Fruit fly (Drosophila melanogaster) whole organism, embryonic: Measurements from ENCODE around the gene Nxf3.

Source experiments
- Aef1 ChIP-seq: fragments of 200-800 bp; sonication (Bioruptor generic); IDR thresholded peaks from 3 replicates; pipeline ENCODE4 v1.3.6; 2022; ENCODE audit warnings: missing biosample characterization, missing genetic modification characterization
- BEAF-32 ChIP-seq: fragments of 200-800 bp; sonication (Bioruptor generic); optimal IDR thresholded peaks from 3 replicates; lab custom pipeline; 2017; ENCODE audit warnings: missing biosample characterization, missing genetic modification characterization, mild to moderate bottlenecking, moderate library complexity, missing genetic modification reagents
- Blimp-1 ChIP-seq: fragments of 200-800 bp; sonication (Bioruptor generic); optimal IDR thresholded peaks from 3 replicates; lab custom pipeline; 2018; ENCODE audit warnings: missing biosample characterization, missing genetic modification characterization, mild to moderate bottlenecking, moderate library complexity, missing genetic modification reagents
- CG10366 ChIP-seq: fragments of 200-800 bp; sonication (Bioruptor generic); IDR thresholded peaks from 2 replicates; pipeline ENCODE4 v1.3.6; 2022; ENCODE audit warnings: missing biosample characterization, missing genetic modification characterization
- CG11093 ChIP-seq: fragments of 200-800 bp; sonication (Bioruptor generic); IDR thresholded peaks from 3 replicates; pipeline ENCODE4 v1.3.6; 2022; ENCODE audit warnings: missing biosample characterization, missing genetic modification characterization
- CG12391 ChIP-seq: fragments of 200-800 bp; sonication (Bioruptor generic); optimal IDR thresholded peaks from 3 replicates; lab custom pipeline; 2018; ENCODE audit warnings: missing biosample characterization, mild to moderate bottlenecking, missing genetic modification characterization, moderate library complexity
- CG12659 ChIP-seq: fragments of 200-800 bp; sonication (Bioruptor generic); optimal IDR thresholded peaks from 3 replicates; lab custom pipeline; 2017; ENCODE audit warnings: mild to moderate bottlenecking, missing biosample characterization, missing genetic modification reagents, missing genetic modification characterization
- CG13287 ChIP-seq: fragments of 200-800 bp; sonication (Bioruptor generic); IDR thresholded peaks from 2 replicates; pipeline ENCODE4 v1.3.6; 2022; ENCODE audit warnings: missing biosample characterization, missing genetic modification characterization; ENCODE audit not compliant: partially characterized antibody
- CG13424 ChIP-seq: fragments of 200-800 bp; sonication (Bioruptor generic); optimal IDR thresholded peaks from 2 replicates; lab custom pipeline; 2019; ENCODE audit warnings: missing biosample characterization, mild to moderate bottlenecking, missing genetic modification characterization, moderate library complexity
- CG14441 ChIP-seq: fragments of 200-800 bp; sonication (Bioruptor generic); IDR thresholded peaks from 2 replicates; pipeline ENCODE4 v1.3.6; 2022; ENCODE audit warnings: missing biosample characterization, missing genetic modification characterization
- CG14710 ChIP-seq: fragments of 200-800 bp; sonication (Bioruptor generic); optimal IDR thresholded peaks from 3 replicates; lab custom pipeline; 2019; ENCODE audit warnings: missing biosample characterization, mild to moderate bottlenecking, missing genetic modification characterization, moderate library complexity
- CG15601 ChIP-seq: fragments of 200-800 bp; sonication (Bioruptor generic); optimal IDR thresholded peaks from 3 replicates; lab custom pipeline; 2019; ENCODE audit warnings: missing biosample characterization, mild to moderate bottlenecking, missing genetic modification characterization, moderate library complexity
- CG30020 ChIP-seq: fragments of 200-800 bp; optimal IDR thresholded peaks from 2 replicates; lab custom pipeline; 2019; ENCODE audit warnings: missing biosample characterization, mild to moderate bottlenecking, missing genetic modification characterization, moderate library complexity
- CG32532 ChIP-seq: fragments of 200-800 bp; sonication (Bioruptor generic); IDR thresholded peaks from 2 replicates; pipeline ENCODE4 v1.3.6; 2022; ENCODE audit warnings: missing biosample characterization, missing genetic modification characterization
- CG34422 ChIP-seq: fragments of 200-800 bp; sonication (Bioruptor generic); IDR thresholded peaks from 3 replicates; pipeline ENCODE4 v1.3.6; 2022; ENCODE audit warnings: missing biosample characterization, missing genetic modification characterization
- CG3995 ChIP-seq: fragments of 200-800 bp; sonication (Bioruptor generic); optimal IDR thresholded peaks from 3 replicates; lab custom pipeline; 2016; ENCODE audit warnings: missing biosample characterization, missing genetic modification characterization
- CG4617 ChIP-seq: fragments of 200-800 bp; sonication (Bioruptor generic); optimal IDR thresholded peaks from 3 replicates; lab custom pipeline; 2016; ENCODE audit warnings: missing biosample characterization, missing genetic modification characterization, borderline replicate concordance
- CG6791 ChIP-seq: fragments of 200-800 bp; sonication (Bioruptor generic); IDR thresholded peaks from 3 replicates; pipeline ENCODE4 v1.3.6; 2022; ENCODE audit warnings: missing biosample characterization, missing genetic modification characterization; ENCODE audit not compliant: partially characterized antibody
- CG8944 ChIP-seq: fragments of 200-800 bp; sonication (Bioruptor generic); optimal IDR thresholded peaks from 3 replicates; lab custom pipeline; 2016; ENCODE audit warnings: missing biosample characterization, missing genetic modification characterization
- CG9437 ChIP-seq: fragments of 200-800 bp; sonication (Bioruptor generic); optimal IDR thresholded peaks from 2 replicates; lab custom pipeline; 2018; ENCODE audit warnings: missing biosample characterization, mild to moderate bottlenecking, missing genetic modification characterization
- CG9797 ChIP-seq: fragments of 200-800 bp; sonication (Bioruptor generic); optimal IDR thresholded peaks from 3 replicates; lab custom pipeline; 2018; ENCODE audit warnings: missing biosample characterization, mild to moderate bottlenecking, missing genetic modification characterization
- Chrac-16 ChIP-seq: fragments of 200-800 bp; sonication (Bioruptor generic); optimal IDR thresholded peaks from 3 replicates; lab custom pipeline; 2016; ENCODE audit warnings: missing biosample characterization, missing genetic modification characterization
- D ChIP-seq, 2 experiments: fragments of 200-800 bp in 1 of 2; fragments of >200 bp in 1 of 2; sonication (Bioruptor generic) in 1 of 2; optimal IDR thresholded peaks; 2 replicates in 1 of 2; 3 replicates in 1 of 2; lab custom pipeline; 2017; ENCODE audit warnings: mild to moderate bottlenecking in 1 of 2, missing biosample characterization in 1 of 2, missing genetic modification characterization in 1 of 2, missing genetic modification reagents in 1 of 2
- Dbx ChIP-seq: fragments of 200-800 bp; sonication (Bioruptor generic); IDR thresholded peaks from 3 replicates; pipeline ENCODE4 v1.3.6; 2022; ENCODE audit warnings: missing biosample characterization, missing genetic modification characterization
- Dip3 ChIP-seq: fragments of 200-800 bp; sonication (Bioruptor generic); optimal IDR thresholded peaks from 3 replicates; lab custom pipeline; 2016; ENCODE audit warnings: missing biosample characterization, missing genetic modification characterization
- ERR ChIP-seq: fragments of 200-800 bp; sonication (Bioruptor generic); optimal IDR thresholded peaks from 2 replicates; lab custom pipeline; 2016; ENCODE audit warnings: missing biosample characterization, missing genetic modification characterization
- H2.0 ChIP-seq: fragments of 200-800 bp; sonication (Bioruptor generic); IDR thresholded peaks from 2 replicates; pipeline ENCODE4 v1.3.6; 2022; ENCODE audit warnings: missing biosample characterization, missing genetic modification characterization
- Med ChIP-seq: fragments of 200-800 bp; sonication (Bioruptor generic); peaks from one replicate; lab custom pipeline; 2016; ENCODE audit warnings: missing biosample characterization, missing genetic modification characterization, mild to moderate bottlenecking, inconsistent platforms, moderate library complexity
- amos ChIP-seq: fragments of 200-800 bp; sonication (Bioruptor generic); IDR thresholded peaks from 2 replicates; pipeline ENCODE4 v1.3.6; 2022; ENCODE audit warnings: missing biosample characterization, missing genetic modification characterization; ENCODE audit not compliant: partially characterized antibody
- bbx ChIP-seq: fragments of 200-800 bp; sonication (Bioruptor generic); IDR thresholded peaks from 2 replicates; pipeline ENCODE4 v1.3.6; 2022; ENCODE audit warnings: missing biosample characterization, missing genetic modification characterization; ENCODE audit not compliant: partially characterized antibody
- ci ChIP-seq: fragments of 200-800 bp; sonication (Bioruptor generic); IDR thresholded peaks from 3 replicates; pipeline ENCODE4 v1.3.6; 2022; ENCODE audit warnings: missing biosample characterization, missing genetic modification characterization
- crp ChIP-seq, 2 experiments: fragments of 200-800 bp; sonication (Bioruptor generic); optimal IDR thresholded peaks; 2 replicates in 1 of 2; 3 replicates in 1 of 2; lab custom pipeline; 2017; ENCODE audit warnings: missing biosample characterization in 2 of 2, missing genetic modification characterization in 2 of 2, mild to moderate bottlenecking in 1 of 2, moderate library complexity in 1 of 2
- da ChIP-seq: fragments of 200-800 bp; sonication (Bioruptor generic); optimal IDR thresholded peaks from 2 replicates; lab custom pipeline; 2016; ENCODE audit warnings: missing biosample characterization, missing genetic modification characterization
- fu2 ChIP-seq: fragments of 200-800 bp; sonication (Bioruptor generic); optimal IDR thresholded peaks from 2 replicates; lab custom pipeline; 2016; ENCODE audit warnings: missing biosample characterization, missing genetic modification characterization
- gem ChIP-seq: fragments of 200-800 bp; sonication (Bioruptor generic); optimal IDR thresholded peaks from 2 replicates; lab custom pipeline; 2019; ENCODE audit warnings: missing biosample characterization, mild to moderate bottlenecking, missing genetic modification characterization, moderate library complexity
- gfzf ChIP-seq: fragments of 200-800 bp; sonication (Bioruptor generic); optimal IDR thresholded peaks from 2 replicates; lab custom pipeline; 2016; ENCODE audit warnings: missing biosample characterization, mild to moderate bottlenecking, missing genetic modification characterization, moderate library complexity
- gt ChIP-seq: fragments of 200-800 bp; sonication (Bioruptor generic); IDR thresholded peaks from 2 replicates; pipeline ENCODE4 v1.3.6; 2022; ENCODE audit warnings: missing biosample characterization, missing genetic modification characterization
- inv ChIP-seq: fragments of 200-800 bp; sonication (Bioruptor generic); IDR thresholded peaks from 2 replicates; pipeline ENCODE4 v1.3.6; 2022; ENCODE audit warnings: missing biosample characterization, missing genetic modification characterization; ENCODE audit not compliant: partially characterized antibody
- mam ChIP-seq: fragments of 200-800 bp; sonication (Bioruptor generic); optimal IDR thresholded peaks from 3 replicates; lab custom pipeline; 2016; ENCODE audit warnings: missing biosample characterization, missing genetic modification characterization
- nmo ChIP-seq: fragments of 200-800 bp; sonication (Bioruptor generic); optimal IDR thresholded peaks from 2 replicates; lab custom pipeline; 2018; ENCODE audit warnings: missing biosample characterization, mild to moderate bottlenecking, missing genetic modification characterization, moderate library complexity
- pho ChIP-seq: fragments of 200-800 bp; sonication (Bioruptor generic); optimal IDR thresholded peaks from 2 replicates; lab custom pipeline; 2016; ENCODE audit warnings: missing biosample characterization, missing genetic modification characterization
- prd ChIP-seq, 3 experiments: fragments of >200 bp in 2 of 3; fragments of 200-800 bp in 1 of 3; sonication (Bioruptor generic) in 1 of 3; optimal IDR thresholded peaks in 2 of 3; IDR thresholded peaks in 1 of 3; 2 replicates in 2 of 3; 3 replicates in 1 of 3; pipeline versions ENCODE4 v1.3.6 to Lab custom; 2017 to 2022; ENCODE audit warnings: missing biosample characterization in 1 of 3, missing genetic modification characterization in 1 of 3
- sc ChIP-seq, 3 experiments: fragments of >200 bp in 2 of 3; fragments of 200-800 bp in 1 of 3; sonication (Bioruptor generic) in 1 of 3; optimal IDR thresholded peaks; 2 replicates in 2 of 3; 3 replicates in 1 of 3; lab custom pipeline; 2017; ENCODE audit warnings: mild to moderate bottlenecking in 1 of 3, missing biosample characterization in 1 of 3, missing genetic modification characterization in 1 of 3, missing genetic modification reagents in 1 of 3
- tgo ChIP-seq: fragments of 200-800 bp; sonication (Bioruptor generic); IDR thresholded peaks from 3 replicates; pipeline ENCODE4 v1.3.6; 2022; ENCODE audit warnings: missing biosample characterization, missing genetic modification characterization
- unc-4 ChIP-seq: fragments of 200-800 bp; sonication (Bioruptor generic); IDR thresholded peaks from 2 replicates; pipeline ENCODE4 v1.3.6; 2022; ENCODE audit warnings: missing biosample characterization, missing genetic modification characterization; ENCODE audit not compliant: partially characterized antibody

Nxf3 gene

dm6 chr3L:13964635-13965501, at the start of gene Nxf3, which contains the start of the genes Meics and ssp2 (continued):
- TF ChIP-seq Blimp-1 (GFP tag; lab: Kevin White, UChicago) = peak; percentile 99
- peak; percentile 36 for TF ChIP-seq CG15601 (tag; lab: Kevin White, UChicago)
- peak; percentile 88 for TF ChIP-seq CG14710 (tag; lab: Kevin White, UChicago)
- 0 out of 3 replicates have a peak, but pooled peaks have one; percentile 21 for TF ChIP-seq Dbx
- peak; percentile 68 for TF ChIP-seq CG6791
- peak; percentile 58 for TF ChIP-seq CG12391
- TF ChIP-seq ci (GFP tag; lab: Robert Waterston, UW) = 0 out of 3 replicates have a peak, but pooled peaks have one; percentile 45
- TF ChIP-seq fu2 (GFP tag; lab: Kevin White, UChicago) = peak; percentile 8
- TF ChIP-seq sc (optimal IDR thresholded peaks at IDR 0.05; lab: Kevin White, UChicago) = no peak
- TF ChIP-seq sc (GFP tag; optimal IDR thresholded peaks at IDR 0.05; lab: Kevin White, UChicago) = peak; percentile 7
- peak; percentile 16 for TF ChIP-seq CG13424 (tag; lab: Kevin White, UChicago)
- TF ChIP-seq CG4617 (GFP tag; lab: Kevin White, UChicago) = peak; percentile 55
- TF ChIP-seq pho (GFP tag; lab: Kevin White, UChicago) = no peak
- TF ChIP-seq CG30020 (tag; lab: Kevin White, UChicago) = peak; percentile 51
- peak; percentile 72 for TF ChIP-seq nmo
- peak in 1 of 2 experiments; percentile 47 for TF ChIP-seq crp (GFP tag; optimal IDR thresholded peaks at IDR 0.05; lab: Kevin White, UChicago)
- no peak for TF ChIP-seq tgo (GFP tag; lab: Robert Waterston, UW)
- peak; percentile 46 for TF ChIP-seq CG12659 (GFP tag; lab: Kevin White, UChicago)
- TF ChIP-seq Med (GFP tag; lab: Kevin White, UChicago) = peak; percentile 84
- TF ChIP-seq gt = no peak
- peak; percentile 34; the same call in 1 of the 2 replicates for TF ChIP-seq H2.0 (GFP tag; lab: Robert Waterston, UW)
- TF ChIP-seq CG3995 = peak; percentile 98
- no peak for TF ChIP-seq CG34422
- no peak for TF ChIP-seq D (optimal IDR thresholded peaks at IDR 0.05; lab: Kevin White, UChicago)
- peak; percentile 25 for TF ChIP-seq D (GFP tag; optimal IDR thresholded peaks at IDR 0.05; lab: Kevin White, UChicago)
- TF ChIP-seq CG14441 (GFP tag; lab: Robert Waterston, UW) = peak; percentile 31; the same call in 1 of the 2 replicates
- TF ChIP-seq bbx = peak; percentile 78
- TF ChIP-seq Chrac-16 (GFP tag; lab: Kevin White, UChicago) = peak; percentile 7
- no peak for TF ChIP-seq gem
- TF ChIP-seq CG9437 = peak; percentile 47
- TF ChIP-seq CG32532 (GFP tag; lab: Robert Waterston, UW) = peak; percentile 36; the same call in 1 of the 2 replicates
- TF ChIP-seq prd (optimal IDR thresholded peaks at IDR 0.05; lab: Kevin White, UChicago) = no peak
- peak; percentile 39; the same call in 1 of the 3 replicates for TF ChIP-seq prd (GFP tag; IDR thresholded peaks at IDR 0.05; lab: Robert Waterston, UW)
- peak; percentile 10 for TF ChIP-seq Dip3 (GFP tag; lab: Kevin White, UChicago)
- TF ChIP-seq amos = peak; percentile 82
- peak; percentile 0 for TF ChIP-seq ERR (GFP tag; lab: Kevin White, UChicago)
- TF ChIP-seq CG8944 (GFP tag; lab: Kevin White, UChicago) = peak; percentile 20
- TF ChIP-seq inv (GFP tag; lab: Robert Waterston, UW) = peak; percentile 46
- TF ChIP-seq da (GFP tag; lab: Kevin White, UChicago) = no peak
- TF ChIP-seq CG11093 (GFP tag; lab: Robert Waterston, UW) = no peak
- TF ChIP-seq CG13287 (GFP tag; lab: Robert Waterston, UW) = peak; percentile 59
- TF ChIP-seq unc-4 (GFP tag; lab: Robert Waterston, UW) = peak; percentile 48; the same call in 1 of the 2 replicates
- peak; percentile 41 for TF ChIP-seq gfzf (GFP tag; lab: Kevin White, UChicago)
- TF ChIP-seq CG9797 (GFP tag; lab: Kevin White, UChicago) = peak; percentile 71
- TF ChIP-seq CG10366 (GFP tag; lab: Robert Waterston, UW) = no peak
- TF ChIP-seq mam = peak; percentile 55
- no peak; the same call in 2 of the 3 replicates for TF ChIP-seq Aef1
- TF ChIP-seq BEAF-32 (GFP tag; lab: Kevin White, UChicago) = peak; percentile 85
